Fruit fly (Drosophila melanogaster) whole organism, embryonic: ENCODE data around the gene Gorab.

Experiments
- CG13424 ChIP-seq: fragments of 200-800 bp; sonication (Bioruptor generic); optimal IDR thresholded peaks from 2 replicates; lab custom pipeline; 2019; ENCODE audit warnings: missing biosample characterization, mild to moderate bottlenecking, missing genetic modification characterization, moderate library complexity
- CG16863 ChIP-seq: fragments of 200-800 bp; sonication (Bioruptor generic); optimal IDR thresholded peaks from 3 replicates; lab custom pipeline; 2016; ENCODE audit warnings: missing biosample characterization, missing genetic modification characterization
- CG17912 ChIP-seq: fragments of 200-800 bp; sonication (Bioruptor generic); optimal IDR thresholded peaks from 2 replicates; lab custom pipeline; 2018; ENCODE audit warnings: missing biosample characterization, mild to moderate bottlenecking, missing genetic modification characterization
- CG18619 ChIP-seq: fragments of 200-800 bp; sonication (Bioruptor generic); optimal IDR thresholded peaks from 3 replicates; lab custom pipeline; 2017; ENCODE audit warnings: missing biosample characterization, mild to moderate bottlenecking, missing genetic modification characterization
- CG18764 ChIP-seq: fragments of 200-800 bp; sonication (Bioruptor generic); optimal IDR thresholded peaks from 3 replicates; lab custom pipeline; 2016; ENCODE audit warnings: missing biosample characterization, missing genetic modification characterization
- CG2199 ChIP-seq: fragments of 200-800 bp; sonication (Bioruptor generic); IDR thresholded peaks from 3 replicates; pipeline ENCODE4 v1.3.6; 2022; ENCODE audit warnings: missing biosample characterization, missing genetic modification characterization
- CG2712 ChIP-seq: fragments of 200-800 bp; optimal IDR thresholded peaks from 3 replicates; lab custom pipeline; 2019; ENCODE audit warnings: missing biosample characterization, mild to moderate bottlenecking, missing genetic modification characterization, moderate library complexity
- CG31365 ChIP-seq: fragments of 200-800 bp; sonication (Bioruptor generic); optimal IDR thresholded peaks from 2 replicates; lab custom pipeline; 2018; ENCODE audit warnings: missing biosample characterization, mild to moderate bottlenecking, missing genetic modification characterization
- CG31388 ChIP-seq: fragments of 200-800 bp; sonication (Bioruptor generic); optimal IDR thresholded peaks from 2 replicates; lab custom pipeline; 2016; ENCODE audit warnings: missing biosample characterization, missing genetic modification characterization
- CG31441 ChIP-seq: fragments of 200-800 bp; sonication (Bioruptor generic); IDR thresholded peaks from 2 replicates; pipeline ENCODE4 v1.3.6; 2022; ENCODE audit warnings: missing biosample characterization, missing genetic modification characterization
- CG3163 ChIP-seq: fragments of 200-800 bp; sonication (Bioruptor generic); optimal IDR thresholded peaks from 3 replicates; lab custom pipeline; 2016; ENCODE audit warnings: missing biosample characterization, missing genetic modification characterization
- CG3995 ChIP-seq: fragments of 200-800 bp; sonication (Bioruptor generic); optimal IDR thresholded peaks from 3 replicates; lab custom pipeline; 2016; ENCODE audit warnings: missing biosample characterization, missing genetic modification characterization
- CG43689 ChIP-seq: fragments of 200-800 bp; sonication (Bioruptor generic); IDR thresholded peaks from 2 replicates; pipeline ENCODE4 v1.3.6; 2022; ENCODE audit warnings: missing biosample characterization, missing genetic modification characterization
- CG4707 ChIP-seq: fragments of 200-800 bp; sonication (Bioruptor generic); optimal IDR thresholded peaks from 2 replicates; lab custom pipeline; 2018; ENCODE audit warnings: missing biosample characterization, mild to moderate bottlenecking, missing genetic modification characterization, moderate library complexity
- CG6791 ChIP-seq: fragments of 200-800 bp; sonication (Bioruptor generic); IDR thresholded peaks from 3 replicates; pipeline ENCODE4 v1.3.6; 2022; ENCODE audit warnings: missing biosample characterization, missing genetic modification characterization; ENCODE audit not compliant: partially characterized antibody
- CG6854 ChIP-seq: fragments of 200-800 bp; sonication (Bioruptor generic); optimal IDR thresholded peaks from 3 replicates; lab custom pipeline; 2017; ENCODE audit warnings: missing biosample characterization, mild to moderate bottlenecking, missing genetic modification characterization
- CG7357 ChIP-seq: fragments of 200-800 bp; sonication (Bioruptor generic); IDR thresholded peaks from 3 replicates; pipeline ENCODE4 v1.3.6; 2022; ENCODE audit warnings: missing biosample characterization, missing genetic modification characterization
- CG7786 ChIP-seq: fragments of 200-800 bp; sonication (Bioruptor generic); optimal IDR thresholded peaks from 2 replicates; lab custom pipeline; 2016; ENCODE audit warnings: missing biosample characterization, missing genetic modification characterization
- CG7963 ChIP-seq: fragments of 200-800 bp; sonication (Bioruptor generic); IDR thresholded peaks from 3 replicates; pipeline ENCODE4 v1.3.6; 2022; ENCODE audit warnings: missing biosample characterization, missing genetic modification characterization; ENCODE audit not compliant: partially characterized antibody
- CG9797 ChIP-seq: fragments of 200-800 bp; sonication (Bioruptor generic); optimal IDR thresholded peaks from 3 replicates; lab custom pipeline; 2018; ENCODE audit warnings: missing biosample characterization, mild to moderate bottlenecking, missing genetic modification characterization
- Dip2 ChIP-seq: fragments of 200-800 bp; sonication (Bioruptor generic); IDR thresholded peaks from 2 replicates; pipeline ENCODE4 v1.3.6; 2022; ENCODE audit warnings: missing biosample characterization, missing genetic modification characterization
- Dll ChIP-seq: fragments of 200-800 bp; sonication (Bioruptor generic); IDR thresholded peaks from 4 replicates; pipeline ENCODE4 v1.3.6; 2022; ENCODE audit warnings: missing biosample characterization, missing genetic modification characterization; ENCODE audit not compliant: partially characterized antibody
- HLH3B ChIP-seq: fragments of 200-800 bp; sonication (Bioruptor generic); IDR thresholded peaks from 2 replicates; pipeline ENCODE4 v1.3.6; 2022; ENCODE audit warnings: missing biosample characterization, missing genetic modification characterization
- HLH4C ChIP-seq: fragments of 200-800 bp; sonication (Bioruptor generic); IDR thresholded peaks from 3 replicates; pipeline ENCODE4 v1.3.6; 2022; ENCODE audit warnings: missing biosample characterization, missing genetic modification characterization; ENCODE audit not compliant: partially characterized antibody
- MESR4 ChIP-seq: fragments of 200-800 bp; sonication (Bioruptor generic); optimal IDR thresholded peaks from 2 replicates; lab custom pipeline; 2018; ENCODE audit warnings: missing biosample characterization, mild to moderate bottlenecking, missing genetic modification characterization, moderate library complexity
- Myb ChIP-seq: fragments of 200-800 bp; sonication (Bioruptor generic); optimal IDR thresholded peaks from 2 replicates; lab custom pipeline; 2016; ENCODE audit warnings: missing biosample characterization, missing genetic modification characterization
- NfI ChIP-seq: fragments of 200-800 bp; sonication (Bioruptor generic); optimal IDR thresholded peaks from 3 replicates; lab custom pipeline; 2018; ENCODE audit warnings: missing biosample characterization, mild to moderate bottlenecking, missing genetic modification characterization, moderate library complexity
- Scr ChIP-seq: fragments of 200-800 bp; sonication (Bioruptor generic); IDR thresholded peaks from 2 replicates; pipeline ENCODE4 v1.3.6; 2022; ENCODE audit warnings: missing biosample characterization, missing genetic modification characterization; ENCODE audit not compliant: partially characterized antibody
- TFAM ChIP-seq: fragments of 200-800 bp; sonication (Bioruptor generic); optimal IDR thresholded peaks from 2 replicates; lab custom pipeline; 2017; ENCODE audit warnings: missing biosample characterization, missing genetic modification characterization, inconsistent platforms
- Trl ChIP-seq, 3 experiments: fragments of >200 bp in 2 of 3; fragments of 200-800 bp in 1 of 3; sonication (Bioruptor generic) in 1 of 3; optimal IDR thresholded peaks; 2 replicates in 1 of 3; 3 replicates in 2 of 3; lab custom pipeline; 2016 to 2017; ENCODE audit warnings: missing biosample characterization in 1 of 3, missing genetic modification characterization in 1 of 3
- Vsx1 ChIP-seq: fragments of 200-800 bp; sonication (Bioruptor generic); optimal IDR thresholded peaks from 2 replicates; lab custom pipeline; 2017; ENCODE audit warnings: missing biosample characterization, mild to moderate bottlenecking, missing genetic modification characterization, missing genetic modification reagents
- YL-1 ChIP-seq: fragments of 200-800 bp; sonication (Bioruptor generic); optimal IDR thresholded peaks from 3 replicates; lab custom pipeline; 2017; ENCODE audit warnings: missing biosample characterization, mild to moderate bottlenecking, missing genetic modification characterization
- ab ChIP-seq: fragments of 200-800 bp; sonication (Bioruptor generic); optimal IDR thresholded peaks from 2 replicates; lab custom pipeline; 2016; ENCODE audit warnings: missing biosample characterization, missing genetic modification characterization
- amos ChIP-seq: fragments of 200-800 bp; sonication (Bioruptor generic); IDR thresholded peaks from 2 replicates; pipeline ENCODE4 v1.3.6; 2022; ENCODE audit warnings: missing biosample characterization, missing genetic modification characterization; ENCODE audit not compliant: partially characterized antibody
- az2 ChIP-seq: fragments of 200-800 bp; sonication (Bioruptor generic); optimal IDR thresholded peaks from 3 replicates; lab custom pipeline; 2016; ENCODE audit warnings: missing biosample characterization, missing genetic modification characterization
- chinmo ChIP-seq: fragments of 200-800 bp; sonication (Bioruptor generic); IDR thresholded peaks from 4 replicates; pipeline ENCODE4 v1.3.6; 2022; ENCODE audit warnings: missing biosample characterization, missing genetic modification characterization; ENCODE audit not compliant: partially characterized antibody
- crol ChIP-seq: fragments of 200-800 bp; sonication (Bioruptor generic); IDR thresholded peaks from 2 replicates; pipeline ENCODE4 v1.3.6; 2022; ENCODE audit warnings: missing biosample characterization, missing genetic modification characterization
- exex ChIP-seq: fragments of 200-800 bp; sonication (Bioruptor generic); optimal IDR thresholded peaks from 4 replicates; lab custom pipeline; 2018; ENCODE audit warnings: missing biosample characterization, mild to moderate bottlenecking, missing genetic modification characterization, moderate library complexity
- fd3F ChIP-seq: fragments of 200-800 bp; sonication (Bioruptor generic); optimal IDR thresholded peaks from 2 replicates; lab custom pipeline; 2018; ENCODE audit warnings: missing biosample characterization, mild to moderate bottlenecking, missing genetic modification characterization, moderate library complexity
- fru ChIP-seq: fragments of >200 bp; optimal IDR thresholded peaks from 2 replicates; lab custom pipeline; 2017
- gro ChIP-seq: fragments of 200-800 bp; sonication (Bioruptor generic); optimal IDR thresholded peaks from 2 replicates; lab custom pipeline; 2016; ENCODE audit warnings: missing biosample characterization, missing genetic modification characterization
- hb ChIP-seq: fragments of 200-800 bp; sonication (Bioruptor generic); IDR thresholded peaks from 3 replicates; pipeline ENCODE4 v1.3.6; 2022; ENCODE audit warnings: missing biosample characterization, missing genetic modification characterization; ENCODE audit not compliant: partially characterized antibody
- insv ChIP-seq, 2 experiments: fragments of 200-800 bp; sonication (Bioruptor generic); optimal IDR thresholded peaks; 3 replicates each; lab custom pipeline; 2016 to 2018; ENCODE audit warnings: missing biosample characterization in 2 of 2, missing genetic modification characterization in 2 of 2
- kni ChIP-seq: fragments of 200-800 bp; sonication (Bioruptor generic); optimal IDR thresholded peaks from 3 replicates; lab custom pipeline; 2017; ENCODE audit warnings: mild to moderate bottlenecking, missing biosample characterization, missing genetic modification reagents, missing genetic modification characterization
- mirr ChIP-seq: fragments of 200-800 bp; sonication (Bioruptor generic); optimal IDR thresholded peaks from 3 replicates; lab custom pipeline; 2018; ENCODE audit warnings: missing biosample characterization, mild to moderate bottlenecking, missing genetic modification characterization
- slp2 ChIP-seq: fragments of 200-800 bp; sonication (Bioruptor generic); optimal IDR thresholded peaks from 2 replicates; lab custom pipeline; 2016; ENCODE audit warnings: missing biosample characterization, missing genetic modification characterization
- unc-4 ChIP-seq: fragments of 200-800 bp; sonication (Bioruptor generic); IDR thresholded peaks from 2 replicates; pipeline ENCODE4 v1.3.6; 2022; ENCODE audit warnings: missing biosample characterization, missing genetic modification characterization; ENCODE audit not compliant: partially characterized antibody
- usp ChIP-seq: fragments of >200 bp; optimal IDR thresholded peaks from 2 replicates; lab custom pipeline; 2017; ENCODE audit warnings: missing biosample characterization, missing genetic modification characterization

Gene Gorab

dm6 chr3L:17404646-17405045 lies 24.0 kb downstream of the Gorab start (continued):
- TF ChIP-seq Trl (optimal IDR thresholded peaks at IDR 0.05; lab: Kevin White, UChicago) (no peak), Trl (GFP tag; optimal IDR thresholded peaks at IDR 0.05; lab: Kevin White, UChicago) (no peak), CG2712 (tag; lab: Kevin White, UChicago) (peak; percentile 23), gro (GFP tag; lab: Kevin White, UChicago) (no peak), CG18619 (GFP tag; lab: Kevin White, UChicago) (no peak), insv (GFP tag; optimal IDR thresholded peaks at IDR 0.05; lab: Kevin White, UChicago) (no peak), CG7786 (GFP tag; lab: Kevin White, UChicago) (no peak)

DNA sequence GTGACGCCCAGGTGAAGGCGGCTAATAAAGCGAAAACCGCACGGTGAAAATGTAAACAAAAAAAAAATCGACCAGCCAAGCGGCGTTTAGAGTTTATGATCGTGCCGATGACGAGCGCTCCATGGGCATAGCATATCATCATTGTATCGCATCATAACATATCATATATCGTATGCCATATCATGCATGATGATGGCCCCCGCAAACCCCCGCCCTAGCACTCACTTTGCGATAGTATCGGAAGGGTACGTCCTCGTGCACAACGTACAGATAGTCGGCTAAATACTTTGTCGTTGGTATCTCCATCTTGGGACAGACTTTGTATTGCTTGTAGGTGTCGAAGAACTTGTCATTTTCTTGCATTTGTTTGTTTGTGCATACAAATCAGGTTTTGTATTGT lies 25.4 kb downstream of the Gorab start:
- TF ChIP-seq unc-4 (GFP tag; lab: Robert Waterston, UW) (0 out of 2 replicates have a peak, but pooled peaks have one; percentile 35), CG31365 (tag; lab: Kevin White, UChicago) (no peak), Dip2 (GFP tag; lab: Robert Waterston, UW) (no peak), exex (tag; lab: Kevin White, UChicago) (no peak), TFAM (GFP tag; lab: Kevin White, UChicago) (no peak), Scr (GFP tag; lab: Robert Waterston, UW) (peak; percentile 54), ab (no peak), NfI (GFP tag; lab: Kevin White, UChicago) (no peak), CG6854 (GFP tag; lab: Kevin White, UChicago) (no peak), az2 (GFP tag; lab: Kevin White, UChicago) (no peak), MESR4 (GFP tag; lab: Kevin White, UChicago) (no peak), CG3163 (GFP tag; lab: Kevin White, UChicago) (no peak), mirr (GFP tag; lab: Kevin White, UChicago) (no peak), CG13424 (no peak), Dll (GFP tag; lab: Robert Waterston, UW) (peak; percentile 54; the same call in 1 of the 4 replicates), HLH4C (GFP tag; lab: Robert Waterston, UW) (peak; percentile 33; the same call in 1 of the 3 replicates), CG31441 (no peak), CG16863 (GFP tag; lab: Kevin White, UChicago) (no peak), kni (no peak), amos (GFP tag; lab: Robert Waterston, UW) (peak; percentile 43; the same call in 1 of the 2 replicates), CG3995 (GFP tag; lab: Kevin White, UChicago) (no peak), crol (GFP tag; lab: Robert Waterston, UW) (peak; percentile 55), CG9797 (GFP tag; lab: Kevin White, UChicago) (no peak), Myb (GFP tag; lab: Kevin White, UChicago) (no peak), CG18764 (GFP tag; lab: Kevin White, UChicago) (no peak), YL-1 (GFP tag; lab: Kevin White, UChicago) (no peak), usp (no peak), fru (no peak), CG2199 (GFP tag; lab: Robert Waterston, UW) (0 out of 3 replicates have a peak, but pooled peaks have one; percentile 44), CG6791 (GFP tag; lab: Robert Waterston, UW) (0 out of 3 replicates have a peak, but pooled peaks have one; percentile 56), HLH3B (GFP tag; lab: Robert Waterston, UW) (no peak), CG7357 (GFP tag; lab: Robert Waterston, UW) (no peak), CG4707 (GFP tag; lab: Kevin White, UChicago) (no peak), slp2 (GFP tag; lab: Kevin White, UChicago) (no peak), CG17912 (GFP tag; lab: Kevin White, UChicago) (no peak), hb (GFP tag; lab: Robert Waterston, UW) (0 out of 3 replicates have a peak, but pooled peaks have one; percentile 48), CG7963 (GFP tag; lab: Robert Waterston, UW) (no peak), CG43689 (GFP tag; lab: Robert Waterston, UW) (no peak), Vsx1 (GFP tag; lab: Kevin White, UChicago) (no peak), CG31388 (no peak), fd3F (GFP tag; lab: Kevin White, UChicago) (no peak), chinmo (GFP tag; lab: Robert Waterston, UW) (0 out of 4 replicates have a peak, but pooled peaks have one; percentile 47)
